Worm (Caenorhabditis elegans): ENCODE results near the gene Y82E9BR.19.

ce11 chrIII:1528423-1528822 lies 33.3 kb upstream of the Y82E9BR.19 start:
- TF ChIP-seq cog-1 (tag; optimal IDR thresholded peaks at IDR 0.05) (no peak), klf-2 (GFP tag; conservative IDR thresholded peaks at IDR 0.05) (no peak), ref-1 (GFP tag; conservative IDR thresholded peaks at IDR 0.05) (no peak), tab-1 (GFP tag; IDR thresholded peaks at IDR 0.05) (no peak), med-1 (GFP tag; optimal IDR thresholded peaks at IDR 0.05; ENCODE audit: insufficient read depth) (no peak), ztf-23 (GFP tag; IDR thresholded peaks at IDR 0.05) (no peak)
